Worm (Caenorhabditis elegans): ENCODE data around the gene srt-39.
A peak's percentile ranks its signal among the peaks of the same experiment; 100 is the strongest.

The srt-39 gene

ce11 chrV:12531084-12531483, 46.4 kb downstream of the srt-39 start:
- TF ChIP-seq nhr-21 (tag; optimal IDR thresholded peaks at IDR 0.05): peak; percentile 39
- peak; percentile 46 for TF ChIP-seq fos-1 (tag; optimal IDR thresholded peaks at IDR 0.05)
- peak; percentile 16 for TF ChIP-seq blmp-1 (tag; optimal IDR thresholded peaks at IDR 0.05; ENCODE audit: insufficient read depth)
- peak; percentile 16 for TF ChIP-seq sma-9 (GFP tag; optimal IDR thresholded peaks at IDR 0.05)
- TF ChIP-seq sma-9 (tag; optimal IDR thresholded peaks at IDR 0.05): no peak
- peak; percentile 23 for TF ChIP-seq C34F6.9 (tag; optimal IDR thresholded peaks at IDR 0.05)
- TF ChIP-seq dmd-4 (tag; optimal IDR thresholded peaks at IDR 0.05): peak; percentile 23
- TF ChIP-seq snpc-4 (tag; optimal IDR thresholded peaks at IDR 0.05): no peak
- TF ChIP-seq lsy-2 (tag; optimal IDR thresholded peaks at IDR 0.05): peak in 1 of 2 experiments; percentile 31
- no peak for TF ChIP-seq gmeb-1 (tag; optimal IDR thresholded peaks at IDR 0.05)

- no peak for TF ChIP-seq zag-1 (tag; optimal IDR thresholded peaks at IDR 0.05)
- peak; percentile 66 for TF ChIP-seq fos-1 (tag; optimal IDR thresholded peaks at IDR 0.05)
- no peak for TF ChIP-seq alr-1 (tag; optimal IDR thresholded peaks at IDR 0.05)
- no peak for TF ChIP-seq sma-3 (GFP tag; optimal IDR thresholded peaks at IDR 0.05)
- no peak for TF ChIP-seq snpc-4 (tag; optimal IDR thresholded peaks at IDR 0.05)
- no peak for TF ChIP-seq mab-5 (tag; optimal IDR thresholded peaks at IDR 0.05)
- TF ChIP-seq elt-3 (tag; optimal IDR thresholded peaks at IDR 0.05): no peak
- no peak for TF ChIP-seq lin-39 (tag; optimal IDR thresholded peaks at IDR 0.05)
- no peak for TF ChIP-seq lin-13 (GFP tag; optimal IDR thresholded peaks at IDR 0.05)
Measured at ce11 chrV:12532369-12532768, 47.7 kb downstream of the srt-39 start.

- TF ChIP-seq R02D3.7 (tag; optimal IDR thresholded peaks at IDR 0.05) (no peak), fos-1 (tag; optimal IDR thresholded peaks at IDR 0.05) (peak; percentile 8), lsy-2 (tag; optimal IDR thresholded peaks at IDR 0.05) (peak in 1 of 2 experiments; percentile 41), egl-27 (tag; optimal IDR thresholded peaks at IDR 0.05) (peak; percentile 12), sma-3 (GFP tag; optimal IDR thresholded peaks at IDR 0.05) (peak; percentile 63), ceh-16 (tag; optimal IDR thresholded peaks at IDR 0.05) (peak; percentile 23), nhr-21 (tag; optimal IDR thresholded peaks at IDR 0.05) (peak; percentile 20), crh-2 (tag; optimal IDR thresholded peaks at IDR 0.05) (peak; percentile 13), nhr-25 (tag; optimal IDR thresholded peaks at IDR 0.05) (peak; percentile 63), sma-9 (GFP tag; optimal IDR thresholded peaks at IDR 0.05) (peak; percentile 44), sma-9 (tag; optimal IDR thresholded peaks at IDR 0.05) (no peak), blmp-1 (tag; optimal IDR thresholded peaks at IDR 0.05; ENCODE audit: insufficient read depth) (peak; percentile 88), nhr-12 (tag; optimal IDR thresholded peaks at IDR 0.05) (no peak), nhr-23 (tag; optimal IDR thresholded peaks at IDR 0.05) (no peak), lin-11 (tag; optimal IDR thresholded peaks at IDR 0.05) (no peak)
Measured at ce11 chrV:12533635-12534150, 49.0 kb downstream of the srt-39 start.

- TF ChIP-seq nhr-12 (tag; optimal IDR thresholded peaks at IDR 0.05): no peak
- TF ChIP-seq nhr-23 (tag; optimal IDR thresholded peaks at IDR 0.05): no peak
- TF ChIP-seq nhr-10 (tag; optimal IDR thresholded peaks at IDR 0.05): no peak
- TF ChIP-seq sem-4 (tag; optimal IDR thresholded peaks at IDR 0.05): no peak
- no peak for TF ChIP-seq elt-3 (tag; optimal IDR thresholded peaks at IDR 0.05)
- no peak for TF ChIP-seq mab-5 (tag; optimal IDR thresholded peaks at IDR 0.05)
Measured at ce11 chrV:12534941-12535340, 50.3 kb downstream of the srt-39 start.

Data from whole organism, L2 larva.